Worm (Caenorhabditis elegans): ENCODE measurements around the gene Y51H7BR.4.

The Y51H7BR.4 gene

DNA sequence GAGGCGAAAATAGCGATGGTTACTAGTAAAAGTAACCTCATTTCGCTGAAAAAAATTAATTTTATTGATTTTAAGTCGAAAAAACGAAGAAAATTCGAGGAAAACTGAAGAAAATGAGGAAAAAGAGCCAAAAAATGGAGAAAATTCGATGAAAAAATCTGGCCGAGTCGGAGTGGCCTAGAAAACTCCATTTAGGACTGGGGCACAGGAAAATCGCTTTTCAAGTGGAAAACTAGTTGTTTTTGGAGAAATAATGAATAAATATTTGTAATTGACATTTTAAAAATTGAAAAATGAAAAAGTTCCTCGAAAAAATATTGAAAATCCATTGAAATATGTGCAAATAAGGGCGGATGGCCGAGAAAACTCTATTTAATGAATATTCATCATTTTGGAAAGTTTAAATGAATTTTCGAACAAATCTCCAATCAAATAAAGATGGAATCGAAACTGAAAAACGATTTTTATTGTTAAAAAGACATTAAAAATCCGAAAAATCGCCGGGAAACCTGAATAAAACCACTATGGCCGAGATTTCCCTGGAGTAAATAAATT is 28.8 kb upstream of the Y51H7BR.4 start, which contains the start of gene emc-1:
emc-1 (minus strand) TSS at position 45 of the 555 bp plus-strand sequence.
- TF ChIP-seq elt-2 (tag; optimal IDR thresholded peaks at IDR 0.05), result peak; percentile 2
- peak; percentile 30 for TF ChIP-seq C08G9.2 (tag; optimal IDR thresholded peaks at IDR 0.05)
- TF ChIP-seq ceh-30 (tag; optimal IDR thresholded peaks at IDR 0.05), result no peak
- peak; percentile 27 for TF ChIP-seq zip-5 (tag; optimal IDR thresholded peaks at IDR 0.05)
- no peak for TF ChIP-seq fax-1 (tag; optimal IDR thresholded peaks at IDR 0.05)
- no peak for TF ChIP-seq F13H6.1 (tag; optimal IDR thresholded peaks at IDR 0.05)
- peak; percentile 65 for TF ChIP-seq ceh-31 (tag; optimal IDR thresholded peaks at IDR 0.05)
- no peak for TF ChIP-seq K02D7.2 (tag; optimal IDR thresholded peaks at IDR 0.05)
- peak; percentile 27 for TF ChIP-seq ceh-14 (tag; optimal IDR thresholded peaks at IDR 0.05)
- TF ChIP-seq hlh-8 (tag; optimal IDR thresholded peaks at IDR 0.05), result no peak
- no peak for TF ChIP-seq fkh-6 (tag; optimal IDR thresholded peaks at IDR 0.05)
- TF ChIP-seq ets-4 (tag; optimal IDR thresholded peaks at IDR 0.05), result peak; percentile 33
- TF ChIP-seq tbx-2 (tag; optimal IDR thresholded peaks at IDR 0.05), result peak; percentile 7
- no peak for TF ChIP-seq ztf-16 (tag; optimal IDR thresholded peaks at IDR 0.05)
- peak; percentile 55 for TF ChIP-seq ceh-2 (tag; optimal IDR thresholded peaks at IDR 0.05)
- no peak for TF ChIP-seq dmd-4 (tag; optimal IDR thresholded peaks at IDR 0.05; ENCODE audit: borderline replicate concordance)
- TF ChIP-seq unc-42 (tag; optimal IDR thresholded peaks at IDR 0.05), result peak; percentile 60
- TF ChIP-seq hlh-15 (tag; optimal IDR thresholded peaks at IDR 0.05), result no peak
- no peak for TF ChIP-seq lin-11 (tag; optimal IDR thresholded peaks at IDR 0.05)

DNA sequence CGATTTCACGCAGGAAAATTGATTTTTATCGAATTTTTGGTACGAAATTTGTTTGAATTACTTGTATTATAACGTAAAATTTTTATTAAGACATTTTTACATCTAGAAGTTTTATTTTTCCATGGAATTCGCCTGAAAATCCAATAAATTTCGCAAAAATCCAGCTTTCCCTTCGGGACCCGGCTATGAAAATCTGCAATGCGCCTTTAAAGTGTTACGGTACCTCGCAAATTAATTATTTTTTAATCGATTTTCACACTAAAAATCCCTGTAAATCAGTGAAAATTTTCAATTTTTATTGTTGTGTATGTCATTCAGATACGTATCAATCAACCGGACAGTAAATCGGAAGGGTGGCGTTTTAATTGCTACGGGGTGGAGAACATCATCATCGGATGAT is 28.2 kb upstream of the Y51H7BR.4 start:
- TF ChIP-seq tbx-7 (tag; optimal IDR thresholded peaks at IDR 0.05) (no peak), C38D4.7 (GFP tag; optimal IDR thresholded peaks at IDR 0.05) (no peak), K02D7.2 (tag; optimal IDR thresholded peaks at IDR 0.05) (no peak), ttx-3 (tag; optimal IDR thresholded peaks at IDR 0.05) (no peak), hlh-6 (tag; optimal IDR thresholded peaks at IDR 0.05) (no peak), dmd-4 (tag; optimal IDR thresholded peaks at IDR 0.05; ENCODE audit: borderline replicate concordance) (no peak), npax-4 (tag; optimal IDR thresholded peaks at IDR 0.05) (no peak), pat-9 (tag; optimal IDR thresholded peaks at IDR 0.05) (no peak), ceh-14 (tag; optimal IDR thresholded peaks at IDR 0.05) (no peak), mec-3 (tag; optimal IDR thresholded peaks at IDR 0.05; ENCODE audit: borderline replicate concordance) (no peak), pqm-1 (tag; optimal IDR thresholded peaks at IDR 0.05) (no peak)

DNA sequence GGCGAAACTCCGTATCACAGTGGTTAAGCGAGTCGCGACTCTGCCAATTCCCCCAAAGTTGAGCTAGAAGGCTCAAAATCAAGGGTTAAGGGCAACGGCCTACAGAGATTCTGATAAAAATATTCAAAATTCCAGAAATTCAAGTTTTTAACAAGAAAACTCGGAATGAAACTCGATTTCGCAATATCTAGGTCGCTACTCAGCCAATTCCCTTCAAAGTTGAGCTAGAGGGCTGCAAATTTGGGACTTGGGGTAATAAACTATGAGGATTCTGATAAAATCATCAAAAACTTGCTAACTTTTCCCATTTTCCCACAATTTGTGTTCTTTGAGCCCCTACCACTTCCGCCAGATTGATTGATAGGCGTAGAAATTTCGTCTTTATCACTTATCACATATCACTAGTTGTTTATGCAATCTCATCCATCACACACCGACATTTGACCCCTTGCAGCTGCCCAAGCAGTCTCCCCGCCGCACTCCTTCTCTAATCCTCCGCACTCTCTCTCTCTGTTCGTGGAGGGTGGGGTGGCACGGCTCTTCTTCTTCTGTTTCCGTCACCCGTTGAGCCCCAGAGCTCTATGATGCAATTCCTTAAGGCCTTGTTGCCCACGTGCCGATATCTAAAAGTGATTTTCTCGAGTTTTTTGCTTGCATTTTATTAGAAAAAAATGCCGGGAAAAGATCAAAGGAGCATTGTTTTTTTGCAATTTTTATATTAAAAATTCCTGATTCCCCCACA is 27.4 kb upstream of the Y51H7BR.4 start:
- TF ChIP-seq ceh-34 (tag; optimal IDR thresholded peaks at IDR 0.05), result peak; percentile 84
- TF ChIP-seq nhr-232 (tag; optimal IDR thresholded peaks at IDR 0.05), result peak; percentile 13
- no peak for TF ChIP-seq pqm-1 (tag; optimal IDR thresholded peaks at IDR 0.05)
- peak; percentile 50 for TF ChIP-seq elt-2 (tag; optimal IDR thresholded peaks at IDR 0.05)
- TF ChIP-seq ceh-14 (tag; optimal IDR thresholded peaks at IDR 0.05), result peak; percentile 28
- peak; percentile 11 for TF ChIP-seq hlh-30 (tag; optimal IDR thresholded peaks at IDR 0.05; ENCODE audit: insufficient read depth)
- peak; percentile 45 for TF ChIP-seq hlh-8 (tag; optimal IDR thresholded peaks at IDR 0.05)
- peak; percentile 47 for TF ChIP-seq fax-1 (tag; optimal IDR thresholded peaks at IDR 0.05)
- TF ChIP-seq gmeb-2 (tag; optimal IDR thresholded peaks at IDR 0.05), result no peak
- TF ChIP-seq sdc-2 (tag; optimal IDR thresholded peaks at IDR 0.05), result peak; percentile 24
- no peak for TF ChIP-seq ceh-2 (tag; optimal IDR thresholded peaks at IDR 0.05)
- no peak for TF ChIP-seq ceh-24 (tag; optimal IDR thresholded peaks at IDR 0.05)
- peak; percentile 48 for TF ChIP-seq ref-2 (tag; optimal IDR thresholded peaks at IDR 0.05)
- peak; percentile 36 for TF ChIP-seq ceh-31 (tag; optimal IDR thresholded peaks at IDR 0.05)
- peak; percentile 79 for TF ChIP-seq rnt-1 (tag; optimal IDR thresholded peaks at IDR 0.05)
- TF ChIP-seq mec-3 (tag; optimal IDR thresholded peaks at IDR 0.05; ENCODE audit: borderline replicate concordance), result no peak
- peak; percentile 37 for TF ChIP-seq C08G9.2 (tag; optimal IDR thresholded peaks at IDR 0.05)
- TF ChIP-seq unc-55 (GFP tag; optimal IDR thresholded peaks at IDR 0.05), result peak; percentile 94
- no peak for TF ChIP-seq ttx-3 (tag; optimal IDR thresholded peaks at IDR 0.05)
- TF ChIP-seq tbx-7 (tag; optimal IDR thresholded peaks at IDR 0.05), result no peak
- peak; percentile 56 for TF ChIP-seq unc-42 (tag; optimal IDR thresholded peaks at IDR 0.05)
- peak; percentile 33 for TF ChIP-seq nfya-1 (tag; optimal IDR thresholded peaks at IDR 0.05)
- TF ChIP-seq unc-3 (GFP tag; conservative IDR thresholded peaks at IDR 0.05), result no peak
- no peak for TF ChIP-seq unc-3 (tag; optimal IDR thresholded peaks at IDR 0.05)
- TF ChIP-seq ceh-18 (tag; optimal IDR thresholded peaks at IDR 0.05), result peak; percentile 67
- TF ChIP-seq syd-9 (tag; optimal IDR thresholded peaks at IDR 0.05), result peak; percentile 6
- no peak for TF ChIP-seq Y22D7AL.16 (tag; optimal IDR thresholded peaks at IDR 0.05)
- no peak for TF ChIP-seq pros-1 (tag; optimal IDR thresholded peaks at IDR 0.05)
- peak; percentile 57 for TF ChIP-seq tbx-2 (tag; optimal IDR thresholded peaks at IDR 0.05)
